Worm (Caenorhabditis elegans): ENCODE measurements around the gene C39E9.8.

ce11 chrIV:13046848-13047247 is 32.4 kb upstream of the C39E9.8 start, which contains the start of gene scl-9:
- TF ChIP-seq ztf-11 (tag; optimal IDR thresholded peaks at IDR 0.05) (no peak), unc-62 (GFP tag; optimal IDR thresholded peaks at IDR 0.05) (no peak), pha-4 (tag; optimal IDR thresholded peaks at IDR 0.05) (no peak), mep-1 (tag; optimal IDR thresholded peaks at IDR 0.05) (no peak), nhr-12 (tag; optimal IDR thresholded peaks at IDR 0.05) (no peak), blmp-1 (tag; optimal IDR thresholded peaks at IDR 0.05) (no peak)

Measured in whole organism, mixed stage, embryonic.